Worm (Caenorhabditis elegans) whole organism, L3 larva: Measurements from ENCODE around the gene Y67D8A.2.
A peak's percentile ranks its signal among the peaks of the same experiment; 100 is the strongest.

Experiments used
- R02D3.7 ChIP-seq: fragments of 150-350 bp; optimal IDR thresholded peaks from 2 replicates; lab custom pipeline; 2014; ENCODE audit warnings: missing biosample characterization, missing genetic modification characterization
- aly-2 ChIP-seq: fragments of 150-350 bp; optimal IDR thresholded peaks from 2 replicates; lab custom pipeline; 2014; ENCODE audit warnings: missing biosample characterization, missing genetic modification characterization
- ama-1 ChIP-seq: fragments of 150-350 bp; optimal IDR thresholded peaks from 2 replicates; lab custom pipeline; 2018
- ceh-16 ChIP-seq: sonication (generic microtip); optimal IDR thresholded peaks from 2 replicates; lab custom pipeline; 2017; ENCODE audit warnings: missing biosample characterization, missing genetic modification characterization
- ceh-28 ChIP-seq: fragments of 150-350 bp; optimal IDR thresholded peaks from 2 replicates; lab custom pipeline; 2014; ENCODE audit warnings: missing biosample characterization, missing genetic modification reagents, missing genetic modification characterization
- daf-12 ChIP-seq: fragments of 150-350 bp; optimal IDR thresholded peaks from 2 replicates; lab custom pipeline; 2014; ENCODE audit warnings: missing biosample characterization, missing genetic modification reagents, missing genetic modification characterization
- egl-27 ChIP-seq: sonication (generic microtip); optimal IDR thresholded peaks from 4 replicates; lab custom pipeline; 2017; ENCODE audit warnings: missing biosample characterization, missing genetic modification reagents, missing genetic modification characterization
- egl-5 ChIP-seq: fragments of 150-350 bp; optimal IDR thresholded peaks from 2 replicates; lab custom pipeline; 2017; ENCODE audit warnings: missing biosample characterization, missing genetic modification reagents, missing genetic modification characterization, inconsistent platforms
- elt-1 ChIP-seq: fragments of 150-350 bp; optimal IDR thresholded peaks from 2 replicates; lab custom pipeline; 2014; ENCODE audit warnings: missing biosample characterization, missing genetic modification characterization
- elt-2 ChIP-seq: sonication (generic microtip); optimal IDR thresholded peaks from 2 replicates; lab custom pipeline; 2016; ENCODE audit warnings: missing genetic modification reagents, mild to moderate bottlenecking, missing genetic modification characterization, missing compliant biosample characterization
- elt-3 ChIP-seq, 3 experiments: fragments of 150-350 bp in 1 of 3; sonication (generic microtip) in 2 of 3; optimal IDR thresholded peaks; 2 replicates in 2 of 3; 4 replicates in 1 of 3; lab custom pipeline; 2014 to 2017; ENCODE audit warnings: missing biosample characterization in 3 of 3, missing genetic modification characterization in 3 of 3
- eor-1 ChIP-seq, 2 experiments: fragments of 150-350 bp; optimal IDR thresholded peaks; 2 replicates each; lab custom pipeline; 2014 to 2018; ENCODE audit warnings: missing biosample characterization in 2 of 2, missing genetic modification characterization in 2 of 2
- fkh-10 ChIP-seq: sonication (generic microtip); optimal IDR thresholded peaks from 2 replicates; lab custom pipeline; 2017; ENCODE audit warnings: missing biosample characterization, missing genetic modification reagents, missing genetic modification characterization
- fos-1 ChIP-seq: fragments of 150-350 bp; optimal IDR thresholded peaks from 2 replicates; lab custom pipeline; 2014; ENCODE audit warnings: missing biosample characterization, missing genetic modification characterization
- hmg-11 ChIP-seq: sonication (generic microtip); optimal IDR thresholded peaks from 2 replicates; lab custom pipeline; 2016; ENCODE audit warnings: missing genetic modification characterization, missing compliant biosample characterization
- jun-1 ChIP-seq: fragments of 150-350 bp; optimal IDR thresholded peaks from 2 replicates; lab custom pipeline; 2014; ENCODE audit warnings: missing biosample characterization, missing genetic modification reagents, missing genetic modification characterization
- lin-15B ChIP-seq: fragments of 150-350 bp; optimal IDR thresholded peaks from 2 replicates; lab custom pipeline; 2014; ENCODE audit warnings: missing biosample characterization, missing genetic modification characterization
- lin-39 ChIP-seq: fragments of 150-350 bp; optimal IDR thresholded peaks from 2 replicates; lab custom pipeline; 2018; ENCODE audit warnings: missing biosample characterization, missing genetic modification reagents, missing genetic modification characterization
- lsy-12 ChIP-seq: sonication (generic microtip); optimal IDR thresholded peaks from 2 replicates; lab custom pipeline; 2016; ENCODE audit warnings: mild to moderate bottlenecking, missing genetic modification characterization, missing compliant biosample characterization
- mdl-1 ChIP-seq: fragments of 150-350 bp; optimal IDR thresholded peaks from 2 replicates; lab custom pipeline; 2014; ENCODE audit warnings: missing biosample characterization, missing genetic modification characterization
- mml-1 ChIP-seq: fragments of 150-350 bp; sonication (generic microtip); optimal IDR thresholded peaks from 3 replicates; lab custom pipeline; 2014; ENCODE audit warnings: missing biosample characterization, missing genetic modification characterization
- nfya-1 ChIP-seq: sonication (generic microtip); optimal IDR thresholded peaks from 2 replicates; lab custom pipeline; 2017; ENCODE audit warnings: missing genetic modification characterization, mild to moderate bottlenecking, missing compliant biosample characterization, antibody characterized with exemption, moderate library complexity; ENCODE audit not compliant: insufficient read depth
- nhr-11 ChIP-seq: fragments of 150-350 bp; optimal IDR thresholded peaks from 2 replicates; lab custom pipeline; 2014; ENCODE audit warnings: missing biosample characterization, missing genetic modification characterization
- nhr-12 ChIP-seq: fragments of 150-350 bp; optimal IDR thresholded peaks from 2 replicates; lab custom pipeline; 2014; ENCODE audit warnings: missing biosample characterization, missing genetic modification characterization
- nhr-23 ChIP-seq: fragments of 150-350 bp; optimal IDR thresholded peaks from 2 replicates; lab custom pipeline; 2014; ENCODE audit warnings: missing biosample characterization, missing genetic modification reagents, missing genetic modification characterization
- nhr-25 ChIP-seq: sonication (generic microtip); optimal IDR thresholded peaks from 2 replicates; lab custom pipeline; 2017; ENCODE audit warnings: missing biosample characterization, missing genetic modification characterization
- nhr-28 ChIP-seq: fragments of 150-350 bp; optimal IDR thresholded peaks from 2 replicates; lab custom pipeline; 2014; ENCODE audit warnings: missing biosample characterization, missing genetic modification characterization
- nhr-43 ChIP-seq: sonication (generic microtip); optimal IDR thresholded peaks from 2 replicates; lab custom pipeline; 2016; ENCODE audit warnings: mild to moderate bottlenecking, missing genetic modification characterization, missing compliant biosample characterization; ENCODE audit not compliant: poor library complexity, severe bottlenecking
- nhr-67 ChIP-seq: fragments of 150-350 bp; optimal IDR thresholded peaks from 2 replicates; lab custom pipeline; 2014; ENCODE audit warnings: missing biosample characterization, missing genetic modification characterization
- nhr-77 ChIP-seq: fragments of 150-350 bp; optimal IDR thresholded peaks from 2 replicates; lab custom pipeline; 2014; ENCODE audit warnings: missing biosample characterization, missing genetic modification characterization
- pha-4 ChIP-seq: fragments of 150-350 bp; optimal IDR thresholded peaks from 2 replicates; lab custom pipeline; 2014; ENCODE audit warnings: missing biosample characterization, missing genetic modification reagents, missing genetic modification characterization
- pqm-1 ChIP-seq: fragments of 150-350 bp; optimal IDR thresholded peaks from 2 replicates; lab custom pipeline; 2017; ENCODE audit warnings: missing biosample characterization, missing genetic modification characterization, inconsistent platforms
- sea-2 ChIP-seq: fragments of 150-350 bp; sonication (generic microtip); optimal IDR thresholded peaks from 4 replicates; lab custom pipeline; 2014; ENCODE audit warnings: missing biosample characterization, missing genetic modification reagents, missing genetic modification characterization
- skn-1 ChIP-seq: fragments of 150-350 bp; optimal IDR thresholded peaks from 2 replicates; lab custom pipeline; 2014; ENCODE audit warnings: missing biosample characterization, missing genetic modification characterization
- snpc-4 ChIP-seq: fragments of 150-350 bp; optimal IDR thresholded peaks from 2 replicates; lab custom pipeline; 2014; ENCODE audit warnings: missing biosample characterization, missing genetic modification characterization
- tbx-2 ChIP-seq: sonication (generic microtip); optimal IDR thresholded peaks from 2 replicates; lab custom pipeline; 2016; ENCODE audit warnings: mild to moderate bottlenecking, missing genetic modification characterization, missing compliant biosample characterization
- unc-39 ChIP-seq: sonication (generic microtip); optimal IDR thresholded peaks from 4 replicates; lab custom pipeline; 2017; ENCODE audit warnings: missing biosample characterization, missing genetic modification characterization
- zag-1 ChIP-seq: fragments of 150-350 bp; optimal IDR thresholded peaks from 2 replicates; lab custom pipeline; 2014; ENCODE audit warnings: missing biosample characterization, missing genetic modification characterization
- ztf-11 ChIP-seq: fragments of 150-350 bp; optimal IDR thresholded peaks from 2 replicates; lab custom pipeline; 2014; ENCODE audit warnings: missing biosample characterization, missing genetic modification characterization
- ztf-4 ChIP-seq: fragments of 150-350 bp; optimal IDR thresholded peaks from 2 replicates; lab custom pipeline; 2014; ENCODE audit warnings: missing biosample characterization, missing genetic modification characterization

Gene Y67D8A.2

DNA sequence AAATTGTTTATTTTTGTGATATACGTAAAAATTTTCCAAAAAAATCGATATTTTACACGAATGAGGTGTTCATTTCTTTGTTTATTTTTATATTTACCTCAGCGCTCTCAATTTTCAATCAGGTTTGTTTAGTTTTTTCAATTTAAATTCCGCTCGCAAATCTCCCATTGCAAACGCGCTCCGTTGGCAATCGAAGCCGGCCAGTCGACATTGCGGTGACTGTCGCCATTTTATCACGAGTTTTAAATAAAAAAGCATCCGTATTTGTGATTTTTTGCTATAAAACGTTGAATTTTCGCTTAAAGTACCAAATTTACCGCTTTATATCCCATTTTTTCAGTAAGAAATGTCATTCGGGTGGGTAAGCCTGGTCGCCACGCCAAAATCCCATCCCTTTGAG, 8.8 kb upstream of the Y67D8A.2 start, which contains the start of gene slmp-1:
slmp-1 (plus strand) TSS at position 335 of the 400 bp plus-strand sequence.
- TF ChIP-seq pha-4 (tag; lab: Kevin White, UChicago) (peak; percentile 82), nhr-23 (tag; lab: Kevin White, UChicago) (peak; percentile 57), snpc-4 (peak; percentile 65), elt-2 (tag; lab: Kevin White, UChicago) (peak; percentile 21), elt-1 (tag; lab: Kevin White, UChicago) (no peak), nfya-1 (tag; lab: Kevin White, UChicago) (peak; percentile 78), lin-15B (peak; percentile 75), unc-39 (tag; lab: Kevin White, UChicago) (no peak), lin-39 (tag; lab: Kevin White, UChicago) (peak; percentile 30), lsy-12 (tag; lab: Kevin White, UChicago) (no peak), pqm-1 (tag; lab: Kevin White, UChicago) (peak; percentile 19), jun-1 (tag; lab: Kevin White, UChicago) (peak; percentile 11), nhr-25 (tag; lab: Kevin White, UChicago) (peak; percentile 39)
- TF ChIP-seq, all 47 proteins: peak for 10

DNA sequence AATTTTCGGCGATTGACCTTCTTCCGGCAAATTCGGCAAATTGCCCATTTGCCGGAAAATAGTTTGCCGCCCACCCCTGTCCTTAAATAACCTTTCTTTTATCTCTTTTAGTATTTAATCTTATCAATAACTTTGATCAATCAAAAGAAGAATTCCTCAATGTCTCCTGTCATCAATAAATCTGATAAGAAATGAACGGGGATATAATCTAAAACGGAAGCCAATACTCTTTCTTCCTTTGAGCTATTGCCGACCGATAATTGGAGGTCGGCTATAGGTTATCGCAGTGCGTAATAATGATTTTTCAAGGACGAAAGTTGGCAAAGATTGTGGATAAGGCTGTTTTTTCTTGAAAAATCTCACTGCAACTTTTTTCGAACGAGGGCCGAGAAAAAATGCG, 1.1 kb upstream of the Y67D8A.2 start:
- TF ChIP-seq elt-1 (tag; lab: Kevin White, UChicago): peak; percentile 46
- TF ChIP-seq elt-3 (tag; optimal IDR thresholded peaks at IDR 0.05; lab: Kevin White, UChicago): no peak
- no peak for TF ChIP-seq ceh-16 (tag; lab: Kevin White, UChicago)

DNA sequence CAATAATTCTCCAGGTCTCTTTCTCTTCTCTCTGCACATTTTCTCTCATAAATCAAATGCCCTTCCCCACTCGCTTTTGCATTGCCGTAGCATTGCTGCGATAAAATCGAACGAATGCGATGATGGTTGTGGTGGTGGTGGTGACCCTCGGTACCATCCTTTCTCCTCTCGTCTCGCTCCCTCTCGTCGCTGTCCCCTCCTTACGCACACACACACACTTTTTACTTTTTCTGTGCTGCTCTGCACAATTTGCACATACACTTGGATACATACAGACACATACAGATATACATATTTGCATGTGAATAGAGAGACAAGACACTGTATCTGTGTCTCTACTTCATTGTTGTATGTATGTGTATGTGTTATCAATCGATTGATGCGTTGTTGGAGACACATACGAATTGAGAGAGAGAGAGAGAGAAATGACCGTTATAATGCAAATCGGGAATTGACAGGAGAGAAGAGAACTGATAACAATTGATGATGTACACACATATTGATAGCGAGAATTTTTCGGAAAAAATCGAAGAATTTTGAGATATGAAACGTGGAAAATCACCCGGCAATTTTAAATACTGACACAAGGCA, 5.4 kb downstream of the Y67D8A.2 start:
- TF ChIP-seq daf-12 (tag; lab: Kevin White, UChicago): no peak
- TF ChIP-seq nhr-77 (tag; lab: Kevin White, UChicago): no peak
- peak; percentile 70 for TF ChIP-seq hmg-11 (tag; lab: Kevin White, UChicago)
- no peak for TF ChIP-seq mml-1
- peak; percentile 30 for TF ChIP-seq nfya-1 (tag; lab: Kevin White, UChicago)
- TF ChIP-seq nhr-23 (tag; lab: Kevin White, UChicago): peak; percentile 73
- TF ChIP-seq elt-2 (tag; lab: Kevin White, UChicago): peak; percentile 98
- peak; percentile 67 for TF ChIP-seq jun-1 (tag; lab: Kevin White, UChicago)
- no peak for TF ChIP-seq fkh-10
- TF ChIP-seq snpc-4: peak; percentile 60
- peak; percentile 50 for TF ChIP-seq skn-1 (tag; lab: Kevin White, UChicago)
- TF ChIP-seq lin-39 (tag; lab: Kevin White, UChicago): peak; percentile 27
- peak; percentile 99 for TF ChIP-seq pqm-1 (tag; lab: Kevin White, UChicago)
- no peak for TF ChIP-seq nhr-43 (tag; lab: Kevin White, UChicago)
- peak; percentile 90 for TF ChIP-seq ceh-28 (tag; lab: Kevin White, UChicago)
- TF ChIP-seq pha-4 (tag; lab: Kevin White, UChicago): peak; percentile 90

DNA sequence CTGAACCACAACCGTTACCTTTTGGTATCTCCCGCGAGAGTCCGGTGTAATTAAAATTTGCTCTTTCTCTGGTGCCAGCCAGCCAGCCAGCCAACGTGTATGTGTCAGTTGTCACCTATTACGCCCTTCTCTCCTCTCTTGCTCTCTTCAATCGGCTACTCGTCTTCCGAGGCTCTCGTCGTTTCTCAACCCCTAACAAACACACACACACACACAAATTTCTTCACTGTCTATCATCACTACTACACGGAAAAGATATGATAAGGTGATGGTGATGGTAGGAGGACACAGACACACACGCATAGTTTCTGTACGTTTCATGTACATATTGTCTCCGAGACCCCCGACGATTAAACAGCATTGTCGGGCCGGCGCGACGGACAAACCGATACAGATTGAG, 9.4 kb downstream of the Y67D8A.2 start:
- no peak for TF ChIP-seq fkh-10
- no peak for TF ChIP-seq R02D3.7
- TF ChIP-seq nhr-23 (tag; lab: Kevin White, UChicago): peak; percentile 40
- TF ChIP-seq nhr-43 (tag; lab: Kevin White, UChicago): no peak
- TF ChIP-seq pha-4 (tag; lab: Kevin White, UChicago): peak; percentile 32
- TF ChIP-seq ceh-16 (tag; lab: Kevin White, UChicago): no peak
- TF ChIP-seq ztf-4 (tag; lab: Kevin White, UChicago): no peak
- TF ChIP-seq nhr-12 (tag; lab: Kevin White, UChicago): no peak
- no peak for TF ChIP-seq nhr-28 (tag; lab: Kevin White, UChicago)
- TF ChIP-seq sea-2 (GFP tag; lab: Kevin White, UChicago): no peak
- TF ChIP-seq tbx-2 (tag; lab: Kevin White, UChicago): no peak
- no peak for TF ChIP-seq nhr-67 (tag; lab: Kevin White, UChicago)
- no peak for TF ChIP-seq eor-1 (tag; optimal IDR thresholded peaks at IDR 0.05; lab: Kevin White, UChicago)
- no peak for TF ChIP-seq hmg-11 (tag; lab: Kevin White, UChicago)
- peak; percentile 71 for TF ChIP-seq elt-2 (tag; lab: Kevin White, UChicago)
- TF ChIP-seq nhr-77 (tag; lab: Kevin White, UChicago): no peak
- TF ChIP-seq jun-1 (tag; lab: Kevin White, UChicago): no peak
- no peak for TF ChIP-seq ceh-28 (tag; lab: Kevin White, UChicago)
- TF ChIP-seq ama-1 (lab: Kevin White, UChicago): peak; percentile 13
- no peak for TF ChIP-seq nhr-11 (tag; lab: Kevin White, UChicago)
- TF ChIP-seq pqm-1 (tag; lab: Kevin White, UChicago): peak; percentile 34
- TF ChIP-seq nfya-1 (tag; lab: Kevin White, UChicago): peak; percentile 11
- peak; percentile 34 for TF ChIP-seq snpc-4
- TF ChIP-seq elt-1 (tag; lab: Kevin White, UChicago): no peak
- no peak for TF ChIP-seq fos-1 (tag; lab: Kevin White, UChicago)
- TF ChIP-seq egl-5: no peak
- no peak for TF ChIP-seq ztf-11 (tag; lab: Kevin White, UChicago)
- TF ChIP-seq daf-12 (tag; lab: Kevin White, UChicago): no peak
- TF ChIP-seq lin-15B: no peak
- no peak for TF ChIP-seq aly-2
- TF ChIP-seq mdl-1 (tag; lab: Kevin White, UChicago): no peak
- TF ChIP-seq mml-1: no peak
- TF ChIP-seq lin-39 (tag; lab: Kevin White, UChicago): peak; percentile 47
- peak in 1 of 3 experiments; percentile 44 for TF ChIP-seq elt-3 (tag; optimal IDR thresholded peaks at IDR 0.05; lab: Kevin White, UChicago)
- no peak for TF ChIP-seq nhr-25 (tag; lab: Kevin White, UChicago)
- no peak for TF ChIP-seq lsy-12 (tag; lab: Kevin White, UChicago)
- no peak for TF ChIP-seq skn-1 (tag; lab: Kevin White, UChicago)
- no peak for TF ChIP-seq egl-27 (tag; lab: Kevin White, UChicago)
- TF ChIP-seq zag-1 (tag; lab: Kevin White, UChicago): no peak
